Worm (Caenorhabditis elegans) whole organism, early embryonic: Measurements from ENCODE around the gene syg-2.

Experiments used
- B0310.2 ChIP-seq: sonication (generic microtip); optimal IDR thresholded peaks from 2 replicates; lab custom pipeline; 2016; ENCODE audit warnings: mild to moderate bottlenecking, missing genetic modification characterization, missing compliant biosample characterization
- F13C5.2 ChIP-seq: sonication (generic microtip); optimal IDR thresholded peaks from 2 replicates; lab custom pipeline; 2017; ENCODE audit warnings: mild to moderate bottlenecking, missing genetic modification characterization, inconsistent platforms, missing compliant biosample characterization
- aly-1 ChIP-seq: sonication (generic microtip); optimal IDR thresholded peaks from 2 replicates; lab custom pipeline; 2016; ENCODE audit warnings: missing genetic modification characterization, missing compliant biosample characterization
- ama-1 ChIP-seq: fragments of 150-350 bp; optimal IDR thresholded peaks from 2 replicates; lab custom pipeline; 2014
- ceh-13 ChIP-seq: fragments of 200-800 bp; sonication (Bioruptor generic); optimal IDR thresholded peaks from 2 replicates; lab custom pipeline; 2018; ENCODE audit warnings: mild to moderate bottlenecking, missing genetic modification characterization, missing compliant biosample characterization
- ceh-36 ChIP-seq: sonication (generic microtip); optimal IDR thresholded peaks from 2 replicates; lab custom pipeline; 2016; ENCODE audit warnings: missing genetic modification characterization, inconsistent platforms, missing compliant biosample characterization
- ets-7 ChIP-seq: sonication (generic microtip); optimal IDR thresholded peaks from 2 replicates; lab custom pipeline; 2016; ENCODE audit warnings: missing genotype, missing genetic modification characterization, missing compliant biosample characterization
- flt-1 ChIP-seq: fragments of 200-800 bp; sonication (Bioruptor generic); IDR thresholded peaks from 2 replicates; pipeline ENCODE4 v1.3.6; 2022; ENCODE audit warnings: missing genetic modification characterization, missing compliant biosample characterization
- hmbx-1 ChIP-seq: sonication (generic microtip); optimal IDR thresholded peaks from 2 replicates; lab custom pipeline; 2016; ENCODE audit warnings: mild to moderate bottlenecking, missing genetic modification characterization, missing compliant biosample characterization
- hmg-4 ChIP-seq: fragments of 200-800 bp; sonication (Bioruptor generic); optimal IDR thresholded peaks from 2 replicates; lab custom pipeline; 2018; ENCODE audit warnings: mild to moderate bottlenecking, missing genetic modification characterization, missing compliant biosample characterization
- hnd-1 ChIP-seq: sonication (generic microtip); optimal IDR thresholded peaks from 2 replicates; lab custom pipeline; 2016; ENCODE audit warnings: missing genetic modification characterization, missing compliant biosample characterization
- pes-1 ChIP-seq: fragments of 200-800 bp; sonication (Bioruptor generic); IDR thresholded peaks from 2 replicates; pipeline ENCODE4 v1.3.6; 2022; ENCODE audit warnings: missing genetic modification reagents, missing genetic modification characterization, missing compliant biosample characterization
- scrt-1 ChIP-seq: fragments of 200-800 bp; sonication (Bioruptor generic); IDR thresholded peaks from 2 replicates; pipeline ENCODE4 v1.3.6; 2022; ENCODE audit warnings: missing genetic modification characterization, missing compliant biosample characterization
- sea-1 ChIP-seq: fragments of 200-800 bp; sonication (Bioruptor generic); conservative IDR thresholded peaks from 2 replicates; pipeline ENCODE4 v1.3.6; 2022; ENCODE audit warnings: missing genetic modification characterization, missing compliant biosample characterization
- tbx-11 ChIP-seq: fragments of 200-800 bp; sonication (Bioruptor generic); IDR thresholded peaks from 2 replicates; pipeline ENCODE4 v1.3.6; 2022; ENCODE audit warnings: missing genetic modification characterization, missing compliant biosample characterization
- tbx-37 ChIP-seq: fragments of 200-800 bp; sonication (Bioruptor generic); conservative IDR thresholded peaks from 2 replicates; pipeline ENCODE4 v1.3.6; 2022; ENCODE audit warnings: missing genetic modification reagents, missing genetic modification characterization, missing compliant biosample characterization
- tra-4 ChIP-seq: sonication (generic microtip); optimal IDR thresholded peaks from 2 replicates; lab custom pipeline; 2017; ENCODE audit warnings: missing genetic modification characterization, missing compliant biosample characterization

The syg-2 gene

DNA sequence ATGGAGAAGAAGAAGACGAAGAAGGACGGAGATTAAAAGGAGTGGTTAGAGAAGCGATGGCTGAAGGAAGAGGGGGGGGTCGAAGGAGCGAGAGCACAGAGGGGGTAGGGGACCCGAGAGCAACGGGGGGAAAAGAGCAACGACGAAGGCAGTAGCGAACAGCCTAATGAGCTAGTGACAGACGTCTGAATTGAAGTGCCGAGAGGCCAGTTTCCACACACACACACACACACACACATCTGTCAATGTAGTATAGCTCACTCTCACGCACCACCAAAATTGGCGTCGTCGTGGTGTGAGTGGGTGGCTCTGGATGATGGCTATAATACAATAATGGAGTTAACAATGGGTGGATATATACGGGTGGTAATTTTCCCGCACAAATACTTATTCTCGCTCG, 18.1 kb upstream of the syg-2 start:
- TF ChIP-seq tbx-37 (no peak), hmg-4 (GFP tag; lab: Kevin White, UChicago) (peak; percentile 52)

DNA sequence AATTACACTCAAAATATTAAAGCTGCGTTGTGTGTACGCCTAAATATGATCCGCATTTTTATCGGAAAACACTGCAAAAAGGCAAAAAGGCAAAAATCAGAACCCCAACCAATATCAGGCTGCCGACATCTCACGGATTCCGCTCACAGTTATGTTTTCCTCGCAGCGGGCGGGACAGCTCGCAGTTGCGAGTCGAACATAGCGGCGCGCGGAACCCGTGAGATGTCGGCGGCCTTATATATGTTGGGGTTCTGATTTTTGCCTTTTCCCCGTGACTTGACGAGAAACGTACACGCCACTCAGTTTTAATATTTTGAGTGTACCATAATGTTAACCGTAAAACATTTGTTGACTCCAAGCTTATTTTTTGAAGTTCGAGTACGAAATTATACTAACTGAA, 17.3 kb upstream of the syg-2 start:
- TF ChIP-seq scrt-1 (GFP tag; lab: Robert Waterston, UW), result no peak

DNA sequence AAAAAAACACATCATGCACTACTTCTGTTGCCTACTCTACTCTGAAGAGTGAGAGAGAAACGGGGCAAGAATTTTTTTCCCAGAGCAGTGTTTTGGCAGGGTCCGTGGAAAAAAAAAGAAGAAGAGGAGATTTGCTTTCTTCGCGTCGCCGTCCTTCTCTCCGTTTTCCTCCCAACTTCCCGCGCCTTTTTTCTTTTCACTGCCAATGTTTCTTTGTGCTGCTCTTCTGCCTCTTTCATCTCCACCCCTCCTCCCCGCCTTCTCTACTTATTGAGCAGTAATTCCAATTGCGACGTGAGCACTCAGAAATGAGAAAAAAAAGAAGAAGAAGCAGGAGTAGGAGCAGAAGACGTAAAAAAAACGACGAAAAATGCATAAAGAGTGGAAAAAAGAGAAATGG, 14.8 kb upstream of the syg-2 start:
- TF ChIP-seq F13C5.2, result no peak
- no peak for TF ChIP-seq aly-1 (tag; lab: Kevin White, UChicago)
- no peak for TF ChIP-seq sea-1 (GFP tag; lab: Robert Waterston, UW)
- no peak for TF ChIP-seq scrt-1 (GFP tag; lab: Robert Waterston, UW)
- no peak for TF ChIP-seq B0310.2 (tag; lab: Kevin White, UChicago)
- no peak for TF ChIP-seq tra-4 (tag; lab: Kevin White, UChicago)
- TF ChIP-seq ceh-36 (tag; lab: Kevin White, UChicago), result no peak
- TF ChIP-seq flt-1 (GFP tag; lab: Robert Waterston, UW), result no peak
- TF ChIP-seq ama-1 (lab: Kevin White, UChicago), result no peak
- no peak for TF ChIP-seq tbx-37
- TF ChIP-seq hmg-4 (GFP tag; lab: Kevin White, UChicago), result no peak

DNA sequence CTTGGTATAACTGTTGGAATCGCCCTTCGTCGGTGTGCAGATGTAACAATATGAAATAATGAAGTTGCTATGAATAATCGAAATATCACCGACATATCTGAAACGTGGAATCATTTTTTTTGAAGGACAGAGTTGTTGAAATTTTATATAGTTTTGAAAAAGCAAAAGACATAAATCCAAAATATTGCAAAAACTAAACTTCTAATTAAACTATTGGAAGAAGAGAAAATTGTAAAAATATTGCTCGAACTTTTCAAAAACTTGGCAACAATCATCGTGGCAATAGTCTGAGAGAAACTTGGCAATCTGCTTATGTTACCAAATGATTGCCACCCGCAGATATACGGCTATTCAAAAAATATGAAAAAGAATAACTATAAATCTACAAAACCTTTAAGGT, 9.4 kb upstream of the syg-2 start, which contains the start of gene F54E4.4:
Gene F54E4.4 (minus strand): TSS at position 101 of the 400 bp plus-strand sequence.
- TF ChIP-seq ama-1 (lab: Kevin White, UChicago) (no peak), tbx-37 (no peak), tbx-11 (GFP tag; lab: Robert Waterston, UW) (no peak), hmg-4 (GFP tag; lab: Kevin White, UChicago) (no peak), aly-1 (tag; lab: Kevin White, UChicago) (no peak), pes-1 (GFP tag; lab: Robert Waterston, UW) (no peak), hnd-1 (tag; lab: Kevin White, UChicago) (no peak)

DNA sequence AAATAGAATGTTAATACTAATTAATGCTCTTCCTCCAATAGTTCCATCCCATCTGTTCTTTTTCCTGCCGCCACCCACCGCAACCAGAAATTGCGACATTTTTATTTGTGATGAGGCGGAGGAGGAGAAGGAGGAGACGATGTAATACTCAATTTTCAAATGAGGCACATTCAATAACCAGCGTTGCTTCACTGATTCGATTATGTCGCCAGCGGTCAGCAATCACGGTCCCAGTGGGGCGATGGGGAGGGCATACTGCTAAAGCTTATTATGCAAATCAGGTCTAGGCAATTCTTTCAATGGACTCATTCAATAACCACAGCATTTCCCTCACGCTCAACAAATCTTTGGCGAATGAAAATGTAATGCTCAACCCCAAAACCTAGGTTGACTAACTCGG, 5.5 kb upstream of the syg-2 start:
- no peak for TF ChIP-seq tbx-37
- no peak for TF ChIP-seq tra-4 (tag; lab: Kevin White, UChicago)
- TF ChIP-seq hnd-1 (tag; lab: Kevin White, UChicago), result no peak
- no peak for TF ChIP-seq B0310.2 (tag; lab: Kevin White, UChicago)
- TF ChIP-seq ets-7 (tag; lab: Kevin White, UChicago), result no peak
- no peak for TF ChIP-seq sea-1 (GFP tag; lab: Robert Waterston, UW)
- no peak for TF ChIP-seq ama-1 (lab: Kevin White, UChicago)
- no peak for TF ChIP-seq F13C5.2
- TF ChIP-seq flt-1 (GFP tag; lab: Robert Waterston, UW), result no peak
- TF ChIP-seq scrt-1 (GFP tag; lab: Robert Waterston, UW), result no peak
- no peak for TF ChIP-seq tbx-11 (GFP tag; lab: Robert Waterston, UW)

DNA sequence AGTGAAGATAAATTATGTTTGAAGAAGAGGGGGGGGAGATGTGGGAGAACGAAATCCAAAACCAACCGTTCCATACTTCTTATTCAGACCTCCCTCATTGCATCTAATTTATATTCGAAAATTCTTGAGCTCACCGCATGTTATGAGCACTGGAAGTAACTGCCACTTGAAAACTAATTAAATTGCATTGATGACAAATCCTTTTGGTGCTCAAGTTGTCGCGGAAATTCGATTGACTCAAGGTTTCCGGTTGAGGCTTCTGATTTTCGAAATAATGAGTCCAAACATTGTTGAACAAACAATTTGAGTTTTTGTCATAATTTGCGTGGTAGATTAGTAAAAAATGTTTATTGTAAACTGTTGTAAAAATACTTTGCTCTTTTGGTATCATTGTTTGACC, 2.7 kb upstream of the syg-2 start:
- no peak for TF ChIP-seq ets-7 (tag; lab: Kevin White, UChicago)
- TF ChIP-seq hmg-4 (GFP tag; lab: Kevin White, UChicago), result no peak
- no peak for TF ChIP-seq pes-1 (GFP tag; lab: Robert Waterston, UW)
- no peak for TF ChIP-seq ceh-36 (tag; lab: Kevin White, UChicago)
- TF ChIP-seq aly-1 (tag; lab: Kevin White, UChicago), result no peak
- TF ChIP-seq B0310.2 (tag; lab: Kevin White, UChicago), result no peak
- no peak for TF ChIP-seq F13C5.2
- TF ChIP-seq ceh-13 (GFP tag; lab: Kevin White, UChicago), result no peak
- no peak for TF ChIP-seq flt-1 (GFP tag; lab: Robert Waterston, UW)
- no peak for TF ChIP-seq hnd-1 (tag; lab: Kevin White, UChicago)
- no peak for TF ChIP-seq tbx-37
- no peak for TF ChIP-seq tra-4 (tag; lab: Kevin White, UChicago)
- no peak for TF ChIP-seq ama-1 (lab: Kevin White, UChicago)
- no peak for TF ChIP-seq tbx-11 (GFP tag; lab: Robert Waterston, UW)
- no peak for TF ChIP-seq sea-1 (GFP tag; lab: Robert Waterston, UW)
- no peak for TF ChIP-seq scrt-1 (GFP tag; lab: Robert Waterston, UW)
- no peak for TF ChIP-seq hmbx-1

DNA sequence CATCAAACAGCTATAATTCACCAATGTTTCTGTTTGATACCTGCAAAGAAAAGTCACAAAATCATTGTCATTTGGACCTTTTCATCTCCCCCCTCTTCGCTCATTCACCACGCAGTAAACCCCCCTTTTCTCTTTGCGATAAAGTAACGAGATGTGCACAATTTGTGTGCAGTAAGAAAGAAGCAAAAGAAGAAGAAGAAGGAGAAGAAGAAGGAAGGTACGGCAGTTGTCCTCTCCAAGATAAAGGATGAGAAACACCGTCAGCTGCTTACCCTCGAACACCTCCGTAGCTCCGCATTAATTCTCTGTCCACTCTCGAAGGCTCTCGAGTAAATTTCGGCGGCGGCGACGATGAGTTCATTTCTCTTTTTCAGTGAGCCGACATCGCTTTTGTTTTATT, 1.3 kb upstream of the syg-2 start:
- TF ChIP-seq hmg-4 (GFP tag; lab: Kevin White, UChicago), result peak; percentile 26
- TF ChIP-seq tbx-11 (GFP tag; lab: Robert Waterston, UW), result no peak

DNA sequence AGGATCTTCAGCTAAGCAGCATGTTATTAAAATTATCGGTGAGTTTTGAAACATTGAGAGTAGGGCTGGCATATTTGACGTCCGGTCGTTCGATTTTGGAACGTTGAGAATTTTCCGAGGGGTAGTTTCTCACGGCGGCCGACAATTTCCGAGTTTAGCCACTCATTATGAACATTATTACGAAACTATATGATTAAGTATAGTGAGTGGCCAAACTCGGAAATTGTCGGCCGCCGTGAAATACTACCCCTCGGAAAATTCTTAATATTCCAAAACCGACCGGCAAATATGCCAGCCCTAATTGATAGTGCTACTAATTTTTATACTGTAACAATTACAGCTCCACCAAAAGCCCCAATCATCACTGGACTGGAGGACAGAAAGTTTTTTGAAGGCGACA, 2.7 kb downstream of the syg-2 start:
- TF ChIP-seq flt-1 (GFP tag; lab: Robert Waterston, UW) (no peak), pes-1 (GFP tag; lab: Robert Waterston, UW) (no peak), ama-1 (lab: Kevin White, UChicago) (no peak), ceh-13 (GFP tag; lab: Kevin White, UChicago) (no peak), F13C5.2 (no peak), tra-4 (tag; lab: Kevin White, UChicago) (no peak), aly-1 (tag; lab: Kevin White, UChicago) (no peak), scrt-1 (GFP tag; lab: Robert Waterston, UW) (no peak), hmbx-1 (no peak), hmg-4 (GFP tag; lab: Kevin White, UChicago) (no peak), hnd-1 (tag; lab: Kevin White, UChicago) (no peak), sea-1 (GFP tag; lab: Robert Waterston, UW) (no peak), B0310.2 (tag; lab: Kevin White, UChicago) (no peak), tbx-11 (GFP tag; lab: Robert Waterston, UW) (no peak), tbx-37 (no peak), ets-7 (tag; lab: Kevin White, UChicago) (no peak), ceh-36 (tag; lab: Kevin White, UChicago) (no peak)
